Worm (Caenorhabditis elegans) whole organism, L3 larva: ENCODE results near the gene M04D8.5.

Experiments used
- elt-1 ChIP-seq: fragments of 150-350 bp; optimal IDR thresholded peaks from 2 replicates; lab custom pipeline; 2014; ENCODE audit warnings: missing biosample characterization, missing genetic modification characterization
- fkh-10 ChIP-seq: sonication (generic microtip); optimal IDR thresholded peaks from 2 replicates; lab custom pipeline; 2017; ENCODE audit warnings: missing biosample characterization, missing genetic modification reagents, missing genetic modification characterization
- lin-39 ChIP-seq: fragments of 150-350 bp; optimal IDR thresholded peaks from 2 replicates; lab custom pipeline; 2018; ENCODE audit warnings: missing biosample characterization, missing genetic modification reagents, missing genetic modification characterization
- lsy-12 ChIP-seq: sonication (generic microtip); optimal IDR thresholded peaks from 2 replicates; lab custom pipeline; 2016; ENCODE audit warnings: mild to moderate bottlenecking, missing genetic modification characterization, missing compliant biosample characterization
- nfya-1 ChIP-seq: sonication (generic microtip); optimal IDR thresholded peaks from 2 replicates; lab custom pipeline; 2017; ENCODE audit warnings: missing genetic modification characterization, mild to moderate bottlenecking, missing compliant biosample characterization, antibody characterized with exemption, moderate library complexity; ENCODE audit not compliant: insufficient read depth
- nhr-11 ChIP-seq: fragments of 150-350 bp; optimal IDR thresholded peaks from 2 replicates; lab custom pipeline; 2014; ENCODE audit warnings: missing biosample characterization, missing genetic modification characterization
- nhr-12 ChIP-seq: fragments of 150-350 bp; optimal IDR thresholded peaks from 2 replicates; lab custom pipeline; 2014; ENCODE audit warnings: missing biosample characterization, missing genetic modification characterization
- nhr-28 ChIP-seq: fragments of 150-350 bp; optimal IDR thresholded peaks from 2 replicates; lab custom pipeline; 2014; ENCODE audit warnings: missing biosample characterization, missing genetic modification characterization
- pqm-1 ChIP-seq: fragments of 150-350 bp; optimal IDR thresholded peaks from 2 replicates; lab custom pipeline; 2017; ENCODE audit warnings: missing biosample characterization, missing genetic modification characterization, inconsistent platforms
- unc-39 ChIP-seq: sonication (generic microtip); optimal IDR thresholded peaks from 4 replicates; lab custom pipeline; 2017; ENCODE audit warnings: missing biosample characterization, missing genetic modification characterization
- ztf-4 ChIP-seq: fragments of 150-350 bp; optimal IDR thresholded peaks from 2 replicates; lab custom pipeline; 2014; ENCODE audit warnings: missing biosample characterization, missing genetic modification characterization

ce11 chrIII:9999235-9999634, 33.9 kb downstream of the M04D8.5 start, which contains the start of gene C05B5.17:
- TF ChIP-seq lsy-12: no peak
- TF ChIP-seq nhr-12 (tag; lab: Kevin White, UChicago): no peak
- TF ChIP-seq nhr-28 (tag; lab: Kevin White, UChicago): no peak
- TF ChIP-seq nhr-11 (tag; lab: Kevin White, UChicago): no peak
- TF ChIP-seq unc-39 (tag; lab: Kevin White, UChicago): no peak
- no peak for TF ChIP-seq lin-39 (tag; lab: Kevin White, UChicago)
- no peak for TF ChIP-seq pqm-1 (tag; lab: Kevin White, UChicago)
- no peak for TF ChIP-seq ztf-4 (tag; lab: Kevin White, UChicago)
- TF ChIP-seq elt-1 (tag; lab: Kevin White, UChicago): no peak
- no peak for TF ChIP-seq nfya-1 (tag; lab: Kevin White, UChicago)
- no peak for TF ChIP-seq fkh-10 (GFP tag; lab: Kevin White, UChicago)
